Fruit fly (Drosophila melanogaster) whole organism, pupa: ENCODE data around the gene yellow-c.

ENCODE experiments used
- CG10348 ChIP-seq: fragments of 200-800 bp; sonication (Bioruptor generic); IDR thresholded peaks from 2 replicates; pipeline ENCODE4 v1.3.6; 2022; ENCODE audit warnings: missing biosample characterization, missing genetic modification characterization
- CG12605 ChIP-seq: fragments of 200-800 bp; sonication (Bioruptor generic); IDR thresholded peaks from 2 replicates; pipeline ENCODE4 v1.3.6; 2022; ENCODE audit warnings: missing biosample characterization, missing genetic modification characterization
- CG13204 ChIP-seq: fragments of 200-800 bp; sonication (Bioruptor generic); optimal IDR thresholded peaks from 2 replicates; lab custom pipeline; 2018; ENCODE audit warnings: missing biosample characterization, mild to moderate bottlenecking, missing genetic modification characterization, moderate library complexity
- CG14655 ChIP-seq: fragments of 200-800 bp; sonication (Bioruptor generic); optimal IDR thresholded peaks from 3 replicates; lab custom pipeline; 2017; ENCODE audit warnings: mild to moderate bottlenecking, missing biosample characterization, missing genetic modification reagents, missing genetic modification characterization
- CG15710 ChIP-seq: fragments of 200-800 bp; sonication (Bioruptor generic); optimal IDR thresholded peaks from 2 replicates; lab custom pipeline; 2018; ENCODE audit warnings: missing biosample characterization, mild to moderate bottlenecking, missing genetic modification characterization, moderate library complexity
- CG17806 ChIP-seq: fragments of 200-800 bp; sonication (Bioruptor generic); optimal IDR thresholded peaks from 2 replicates; lab custom pipeline; 2018; ENCODE audit warnings: missing biosample characterization, mild to moderate bottlenecking, missing genetic modification characterization, moderate library complexity
- CG32121 ChIP-seq: fragments of 200-800 bp; sonication (Bioruptor generic); IDR thresholded peaks from 2 replicates; pipeline ENCODE4 v1.3.6; 2022; ENCODE audit warnings: missing biosample characterization, missing genetic modification characterization
- CG34367 ChIP-seq: fragments of 200-800 bp; sonication (Bioruptor generic); optimal IDR thresholded peaks from 2 replicates; lab custom pipeline; 2018; ENCODE audit warnings: missing biosample characterization, mild to moderate bottlenecking, missing genetic modification characterization
- CG4496 ChIP-seq: fragments of 200-800 bp; sonication (Bioruptor generic); IDR thresholded peaks from 3 replicates; pipeline ENCODE4 v1.3.6; 2022; ENCODE audit warnings: missing biosample characterization, missing genetic modification characterization
- CG8159 ChIP-seq: fragments of 200-800 bp; sonication (Bioruptor generic); optimal IDR thresholded peaks from 3 replicates; lab custom pipeline; 2018; ENCODE audit warnings: missing biosample characterization, mild to moderate bottlenecking, missing genetic modification characterization, moderate library complexity
- CG8301 ChIP-seq: fragments of 200-800 bp; sonication (Bioruptor generic); optimal IDR thresholded peaks from 2 replicates; lab custom pipeline; 2018; ENCODE audit warnings: missing biosample characterization, mild to moderate bottlenecking, missing genetic modification characterization
- CG9948 ChIP-seq: fragments of 200-800 bp; sonication (Bioruptor generic); optimal IDR thresholded peaks from 2 replicates; lab custom pipeline; 2018; ENCODE audit warnings: missing biosample characterization, mild to moderate bottlenecking, missing genetic modification characterization, moderate library complexity
- D1 ChIP-seq: fragments of 200-800 bp; sonication (Bioruptor generic); optimal IDR thresholded peaks from 2 replicates; lab custom pipeline; 2018; ENCODE audit warnings: missing biosample characterization, mild to moderate bottlenecking, missing genetic modification characterization, moderate library complexity
- EcR ChIP-seq: fragments of 200-800 bp; sonication (Bioruptor generic); optimal IDR thresholded peaks from 3 replicates; lab custom pipeline; 2019; ENCODE audit warnings: missing biosample characterization, missing genetic modification characterization, mild to moderate bottlenecking, moderate library complexity, missing genetic modification reagents
- Ets98B ChIP-seq: fragments of 200-800 bp; sonication (Bioruptor generic); IDR thresholded peaks from 2 replicates; pipeline ENCODE4 v1.3.6; 2022; ENCODE audit warnings: missing biosample characterization, missing genetic modification characterization
- Pif1A ChIP-seq: fragments of 200-800 bp; sonication (Bioruptor generic); optimal IDR thresholded peaks from 3 replicates; lab custom pipeline; 2016; ENCODE audit warnings: missing biosample characterization, missing genetic modification characterization
- Pif1B ChIP-seq: fragments of 200-800 bp; sonication (Bioruptor generic); optimal IDR thresholded peaks from 3 replicates; lab custom pipeline; 2016; ENCODE audit warnings: missing biosample characterization, missing genetic modification characterization
- Snoo ChIP-seq: fragments of 200-800 bp; sonication (Bioruptor generic); optimal IDR thresholded peaks from 3 replicates; lab custom pipeline; 2017; ENCODE audit warnings: missing biosample characterization, mild to moderate bottlenecking, missing genetic modification characterization, inconsistent platforms
- fd96Ca ChIP-seq: fragments of 200-800 bp; sonication (Bioruptor generic); IDR thresholded peaks from 3 replicates; pipeline ENCODE4 v1.3.6; 2022; ENCODE audit warnings: missing biosample characterization, missing genetic modification characterization
- gl ChIP-seq: fragments of 200-800 bp; sonication (Bioruptor generic); optimal IDR thresholded peaks from 2 replicates; lab custom pipeline; 2018; ENCODE audit warnings: missing biosample characterization, mild to moderate bottlenecking, missing genetic modification characterization
- rn ChIP-seq: fragments of 200-800 bp; sonication (Bioruptor generic); IDR thresholded peaks from 2 replicates; pipeline ENCODE4 v1.3.6; 2022; ENCODE audit warnings: missing biosample characterization, missing genetic modification characterization

The yellow-c gene

dm6 chr2L:15000360-15000759, 34.8 kb upstream of the yellow-c start:
- no peak for TF ChIP-seq CG9948 (tag; lab: Kevin White, UChicago)
- TF ChIP-seq gl = no peak
- no peak for TF ChIP-seq D1
- TF ChIP-seq EcR (GFP tag; lab: Kevin White, UChicago) = no peak
- TF ChIP-seq CG4496 (GFP tag; lab: Robert Waterston, UW) = no peak
- no peak for TF ChIP-seq CG32121
- TF ChIP-seq Pif1B (GFP tag; lab: Kevin White, UChicago) = no peak
- no peak for TF ChIP-seq CG15710
- no peak for TF ChIP-seq CG14655 (GFP tag; lab: Kevin White, UChicago)
- no peak for TF ChIP-seq fd96Ca (GFP tag; lab: Robert Waterston, UW)
- TF ChIP-seq CG34367 (tag; lab: Kevin White, UChicago) = no peak
- no peak for TF ChIP-seq CG13204 (GFP tag; lab: Kevin White, UChicago)

DNA sequence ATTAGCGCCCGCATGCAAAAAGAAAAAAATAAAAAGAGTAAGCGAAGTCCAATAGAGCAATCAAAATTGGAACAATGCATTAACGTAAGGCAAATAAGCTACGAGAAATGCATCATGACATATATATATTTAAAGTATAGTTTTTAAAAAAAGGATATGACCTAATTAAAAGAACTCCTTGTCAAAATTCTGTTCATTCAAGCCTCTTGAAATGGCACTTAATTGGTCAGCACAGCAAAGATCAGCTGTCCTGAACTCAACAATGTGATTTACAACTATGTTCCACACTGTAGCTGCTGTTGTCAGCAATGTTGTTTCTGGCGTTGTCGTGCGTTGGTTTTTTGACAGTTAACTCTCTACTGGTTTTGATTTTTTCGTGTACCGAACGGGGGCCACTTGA, 33.3 kb upstream of the yellow-c start:
- TF ChIP-seq Pif1A (no peak), CG15710 (no peak), CG32121 (no peak), CG17806 (tag; lab: Kevin White, UChicago) (no peak), gl (no peak), D1 (no peak), Ets98B (no peak), CG14655 (GFP tag; lab: Kevin White, UChicago) (no peak), CG12605 (GFP tag; lab: Robert Waterston, UW) (no peak), CG9948 (tag; lab: Kevin White, UChicago) (no peak), fd96Ca (GFP tag; lab: Robert Waterston, UW) (no peak), CG4496 (GFP tag; lab: Robert Waterston, UW) (no peak), rn (GFP tag; lab: Robert Waterston, UW) (no peak), Snoo (no peak)

- no peak for TF ChIP-seq gl
- TF ChIP-seq CG13204 (GFP tag; lab: Kevin White, UChicago) = no peak
- no peak for TF ChIP-seq Snoo
- TF ChIP-seq CG10348 (GFP tag; lab: Robert Waterston, UW) = no peak
- TF ChIP-seq EcR (GFP tag; lab: Kevin White, UChicago) = no peak
- TF ChIP-seq D1 = no peak
- TF ChIP-seq CG15710 = no peak
- no peak for TF ChIP-seq Pif1A
- TF ChIP-seq CG12605 (GFP tag; lab: Robert Waterston, UW) = no peak
- TF ChIP-seq CG32121 = no peak
- TF ChIP-seq CG9948 (tag; lab: Kevin White, UChicago) = no peak
- no peak for TF ChIP-seq CG4496 (GFP tag; lab: Robert Waterston, UW)
- no peak for TF ChIP-seq rn (GFP tag; lab: Robert Waterston, UW)
- TF ChIP-seq fd96Ca (GFP tag; lab: Robert Waterston, UW) = no peak
- no peak for TF ChIP-seq CG17806 (tag; lab: Kevin White, UChicago)
- TF ChIP-seq CG14655 (GFP tag; lab: Kevin White, UChicago) = no peak
- TF ChIP-seq Ets98B = no peak
- TF ChIP-seq CG34367 (tag; lab: Kevin White, UChicago) = no peak
- no peak for TF ChIP-seq CG8159 (tag; lab: Kevin White, UChicago)
- TF ChIP-seq Pif1B (GFP tag; lab: Kevin White, UChicago) = no peak
- TF ChIP-seq, all 21 proteins: peak for 0
Measured at dm6 chr2L:15005505-15005904, 29.7 kb upstream of the yellow-c start, which contains the start of gene DCTN5-p25. Gene DCTN5-p25, plus strand, starts transcription at chr2L:15005733.

- TF ChIP-seq Pif1B (GFP tag; lab: Kevin White, UChicago) (no peak), CG15710 (no peak), CG17806 (tag; lab: Kevin White, UChicago) (no peak), CG4496 (GFP tag; lab: Robert Waterston, UW) (no peak), EcR (GFP tag; lab: Kevin White, UChicago) (no peak), fd96Ca (GFP tag; lab: Robert Waterston, UW) (no peak), CG14655 (GFP tag; lab: Kevin White, UChicago) (no peak), CG13204 (GFP tag; lab: Kevin White, UChicago) (no peak), Snoo (no peak), CG10348 (GFP tag; lab: Robert Waterston, UW) (no peak), CG9948 (tag; lab: Kevin White, UChicago) (no peak), CG12605 (GFP tag; lab: Robert Waterston, UW) (no peak), CG8301 (tag; lab: Kevin White, UChicago) (no peak), CG34367 (tag; lab: Kevin White, UChicago) (no peak), D1 (no peak), gl (no peak), Ets98B (no peak)
Measured at dm6 chr2L:15007331-15007863, 27.8 kb upstream of the yellow-c start, which contains the start of the genes Ankrd49 and NC2beta. Gene Ankrd49, minus strand, starts transcription at chr2L:15007431. Gene NC2beta, plus strand, starts transcription at chr2L:15007813.

- no peak for TF ChIP-seq CG34367 (tag; lab: Kevin White, UChicago)
- TF ChIP-seq CG32121 = no peak
- no peak for TF ChIP-seq CG12605 (GFP tag; lab: Robert Waterston, UW)
Measured at dm6 chr2L:15008034-15008433, 27.2 kb upstream of the yellow-c start.

DNA sequence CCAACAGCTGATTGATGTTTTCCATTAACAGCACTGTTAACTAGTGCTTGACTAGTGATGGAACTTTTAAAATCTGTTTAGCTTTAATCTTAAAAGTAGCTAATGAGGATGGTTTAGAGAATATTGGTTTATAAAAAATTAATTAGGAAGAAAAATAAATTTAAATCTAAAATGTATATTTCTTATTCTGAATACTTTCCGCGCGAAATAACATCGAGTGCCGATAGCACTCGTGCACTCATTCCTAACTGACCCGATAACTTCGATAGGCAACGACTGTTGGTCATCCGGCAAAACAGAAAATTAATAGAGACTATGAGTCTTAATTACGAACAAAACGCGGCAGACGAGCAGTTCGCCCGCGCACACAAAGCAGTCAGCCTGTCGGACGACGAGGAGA, 25.5 kb upstream of the yellow-c start, which contains the start of the genes THG and Rnmt:
TSS of gene THG (minus strand) at position 22 of the 400 bp plus-strand sequence.
TSS of gene Rnmt (plus strand) at position 237 of the 400 bp plus-strand sequence.
- TF ChIP-seq CG10348 (GFP tag; lab: Robert Waterston, UW) (no peak), Pif1B (GFP tag; lab: Kevin White, UChicago) (peak; percentile 39), gl (no peak), rn (GFP tag; lab: Robert Waterston, UW) (0 out of 2 replicates have a peak, but pooled peaks have one; percentile 29), EcR (GFP tag; lab: Kevin White, UChicago) (no peak), Pif1A (no peak), CG17806 (tag; lab: Kevin White, UChicago) (peak; percentile 60), CG14655 (GFP tag; lab: Kevin White, UChicago) (no peak), CG9948 (tag; lab: Kevin White, UChicago) (peak; percentile 41), Ets98B (peak; percentile 58; the same call in 1 of the 2 replicates), CG13204 (GFP tag; lab: Kevin White, UChicago) (no peak), CG32121 (peak; percentile 81), Snoo (peak; percentile 54), CG34367 (tag; lab: Kevin White, UChicago) (peak; percentile 58), CG4496 (GFP tag; lab: Robert Waterston, UW) (peak; percentile 75; the same call in 2 of the 3 replicates), CG12605 (GFP tag; lab: Robert Waterston, UW) (no peak), CG8301 (tag; lab: Kevin White, UChicago) (no peak), fd96Ca (GFP tag; lab: Robert Waterston, UW) (peak; percentile 81), CG15710 (peak; percentile 75), CG8159 (tag; lab: Kevin White, UChicago) (peak; percentile 59), D1 (no peak)
